Worm (Caenorhabditis elegans): Measurements from ENCODE around the gene epic-1.

Gene epic-1

ce11 chrIV:17471870-17472459, at the start of gene epic-1:
Gene epic-1, minus strand, starts transcription at chrIV:17471920.
- TF ChIP-seq ztf-29 (GFP tag; IDR thresholded peaks at IDR 0.05) (no peak), ref-1 (GFP tag; conservative IDR thresholded peaks at IDR 0.05) (no peak), tab-1 (GFP tag; IDR thresholded peaks at IDR 0.05) (no peak), klf-2 (GFP tag; conservative IDR thresholded peaks at IDR 0.05) (no peak), med-1 (GFP tag; optimal IDR thresholded peaks at IDR 0.05; ENCODE audit: insufficient read depth) (no peak), T22C8.4 (GFP tag; IDR thresholded peaks at IDR 0.05) (no peak), cog-1 (tag; optimal IDR thresholded peaks at IDR 0.05) (no peak), ztf-23 (GFP tag; IDR thresholded peaks at IDR 0.05) (no peak), flt-1 (GFP tag; IDR thresholded peaks at IDR 0.05) (no peak)

ce11 chrIV:17492712-17493111, 21.0 kb upstream of the epic-1 start:
- 0 out of 2 replicates have a peak, but pooled peaks have one; percentile 10 for TF ChIP-seq klf-2 (GFP tag; conservative IDR thresholded peaks at IDR 0.05)

- TF ChIP-seq ref-1 (GFP tag; conservative IDR thresholded peaks at IDR 0.05) (no peak), tab-1 (GFP tag; IDR thresholded peaks at IDR 0.05) (no peak), cog-1 (tag; optimal IDR thresholded peaks at IDR 0.05) (no peak), T22C8.4 (GFP tag; IDR thresholded peaks at IDR 0.05) (no peak), med-1 (GFP tag; optimal IDR thresholded peaks at IDR 0.05; ENCODE audit: insufficient read depth) (no peak), ztf-29 (GFP tag; IDR thresholded peaks at IDR 0.05) (no peak), flt-1 (GFP tag; IDR thresholded peaks at IDR 0.05) (no peak)
Measured at ce11 chrIV:17490679-17491078, 19.0 kb upstream of the epic-1 start, which contains the start of gene nas-6. Gene nas-6, minus strand, starts transcription at chrIV:17490779.

- no peak for TF ChIP-seq T22C8.4 (GFP tag; IDR thresholded peaks at IDR 0.05)
- TF ChIP-seq flt-1 (GFP tag; IDR thresholded peaks at IDR 0.05), result no peak
- no peak for TF ChIP-seq tab-1 (GFP tag; IDR thresholded peaks at IDR 0.05)
- no peak for TF ChIP-seq ztf-29 (GFP tag; IDR thresholded peaks at IDR 0.05)
- TF ChIP-seq ztf-23 (GFP tag; IDR thresholded peaks at IDR 0.05), result no peak
- TF ChIP-seq ref-1 (GFP tag; conservative IDR thresholded peaks at IDR 0.05), result no peak
Measured at ce11 chrIV:17483230-17483629, 11.5 kb upstream of the epic-1 start, which contains the start of gene rabr-2. Gene rabr-2, minus strand, starts transcription at chrIV:17483330.

- TF ChIP-seq cog-1 (tag; optimal IDR thresholded peaks at IDR 0.05), result no peak
Measured at ce11 chrIV:17475743-17476142, 4.0 kb upstream of the epic-1 start, which contains the start of gene grl-24. Gene grl-24, minus strand, starts transcription at chrIV:17475843.

ce11 chrIV:17475242-17475641, 3.5 kb upstream of the epic-1 start, which contains the start of gene F11E6.9:
Gene F11E6.9, minus strand, starts transcription at chrIV:17475342.
- no peak for TF ChIP-seq med-1 (GFP tag; optimal IDR thresholded peaks at IDR 0.05; ENCODE audit: insufficient read depth)
- TF ChIP-seq ztf-23 (GFP tag; IDR thresholded peaks at IDR 0.05), result no peak
- TF ChIP-seq cog-1 (tag; optimal IDR thresholded peaks at IDR 0.05), result no peak
- TF ChIP-seq ztf-29 (GFP tag; IDR thresholded peaks at IDR 0.05), result no peak
- no peak for TF ChIP-seq tab-1 (GFP tag; IDR thresholded peaks at IDR 0.05)
- TF ChIP-seq ref-1 (GFP tag; conservative IDR thresholded peaks at IDR 0.05), result no peak
- TF ChIP-seq klf-2 (GFP tag; conservative IDR thresholded peaks at IDR 0.05), result no peak
- no peak for TF ChIP-seq T22C8.4 (GFP tag; IDR thresholded peaks at IDR 0.05)
- TF ChIP-seq flt-1 (GFP tag; IDR thresholded peaks at IDR 0.05), result no peak

- TF ChIP-seq ztf-29 (GFP tag; IDR thresholded peaks at IDR 0.05), result no peak
- no peak for TF ChIP-seq ztf-23 (GFP tag; IDR thresholded peaks at IDR 0.05)
- no peak for TF ChIP-seq ref-1 (GFP tag; conservative IDR thresholded peaks at IDR 0.05)
- TF ChIP-seq cog-1 (tag; optimal IDR thresholded peaks at IDR 0.05), result no peak
- TF ChIP-seq med-1 (GFP tag; optimal IDR thresholded peaks at IDR 0.05; ENCODE audit: insufficient read depth), result no peak
Measured at ce11 chrIV:17474047-17474446, 2.3 kb upstream of the epic-1 start.

ce11 chrIV:17473034-17473433, 1.3 kb upstream of the epic-1 start, which contains the start of gene gba-3:
Gene gba-3, plus strand, starts transcription at chrIV:17473334.
- TF ChIP-seq tab-1 (GFP tag; IDR thresholded peaks at IDR 0.05) (no peak), ztf-29 (GFP tag; IDR thresholded peaks at IDR 0.05) (no peak), ztf-23 (GFP tag; IDR thresholded peaks at IDR 0.05) (no peak), ref-1 (GFP tag; conservative IDR thresholded peaks at IDR 0.05) (no peak), T22C8.4 (GFP tag; IDR thresholded peaks at IDR 0.05) (no peak), cog-1 (tag; optimal IDR thresholded peaks at IDR 0.05) (no peak), flt-1 (GFP tag; IDR thresholded peaks at IDR 0.05) (no peak), klf-2 (GFP tag; conservative IDR thresholded peaks at IDR 0.05) (no peak), med-1 (GFP tag; optimal IDR thresholded peaks at IDR 0.05; ENCODE audit: insufficient read depth) (no peak)

- TF ChIP-seq ref-1 (GFP tag; conservative IDR thresholded peaks at IDR 0.05), result no peak
- TF ChIP-seq ztf-29 (GFP tag; IDR thresholded peaks at IDR 0.05), result no peak
- TF ChIP-seq tab-1 (GFP tag; IDR thresholded peaks at IDR 0.05), result no peak
- no peak for TF ChIP-seq ztf-23 (GFP tag; IDR thresholded peaks at IDR 0.05)
- no peak for TF ChIP-seq cog-1 (tag; optimal IDR thresholded peaks at IDR 0.05)
- TF ChIP-seq med-1 (GFP tag; optimal IDR thresholded peaks at IDR 0.05; ENCODE audit: insufficient read depth), result no peak
- TF ChIP-seq flt-1 (GFP tag; IDR thresholded peaks at IDR 0.05), result no peak
- no peak for TF ChIP-seq T22C8.4 (GFP tag; IDR thresholded peaks at IDR 0.05)
- no peak for TF ChIP-seq klf-2 (GFP tag; conservative IDR thresholded peaks at IDR 0.05)
Measured at ce11 chrIV:17470096-17470602, 1.6 kb downstream of the epic-1 start, which contains the start of gene F11E6.4. Gene F11E6.4, minus strand, starts transcription at chrIV:17470354.

ce11 chrIV:17467825-17468224, 3.9 kb downstream of the epic-1 start:
- TF ChIP-seq ztf-23 (GFP tag; IDR thresholded peaks at IDR 0.05) (no peak), ztf-29 (GFP tag; IDR thresholded peaks at IDR 0.05) (no peak), cog-1 (tag; optimal IDR thresholded peaks at IDR 0.05) (no peak), tab-1 (GFP tag; IDR thresholded peaks at IDR 0.05) (no peak), med-1 (GFP tag; optimal IDR thresholded peaks at IDR 0.05; ENCODE audit: insufficient read depth) (no peak), T22C8.4 (GFP tag; IDR thresholded peaks at IDR 0.05) (no peak), ref-1 (GFP tag; conservative IDR thresholded peaks at IDR 0.05) (no peak), flt-1 (GFP tag; IDR thresholded peaks at IDR 0.05) (no peak)
